Worm (Caenorhabditis elegans) whole organism, L3 larva: Measurements from ENCODE around the gene F43D2.6.

Experiments
- R02D3.7 ChIP-seq: fragments of 150-350 bp; optimal IDR thresholded peaks from 2 replicates; lab custom pipeline; 2014; ENCODE audit warnings: missing biosample characterization, missing genetic modification characterization
- ama-1 ChIP-seq: fragments of 150-350 bp; optimal IDR thresholded peaks from 2 replicates; lab custom pipeline; 2018
- ceh-16 ChIP-seq: sonication (generic microtip); optimal IDR thresholded peaks from 2 replicates; lab custom pipeline; 2017; ENCODE audit warnings: missing biosample characterization, missing genetic modification characterization
- ceh-28 ChIP-seq: fragments of 150-350 bp; optimal IDR thresholded peaks from 2 replicates; lab custom pipeline; 2014; ENCODE audit warnings: missing biosample characterization, missing genetic modification reagents, missing genetic modification characterization
- ceh-82 ChIP-seq: fragments of 150-350 bp; optimal IDR thresholded peaks from 2 replicates; lab custom pipeline; 2014; ENCODE audit warnings: missing biosample characterization, missing genetic modification characterization
- daf-12 ChIP-seq: fragments of 150-350 bp; optimal IDR thresholded peaks from 2 replicates; lab custom pipeline; 2014; ENCODE audit warnings: missing biosample characterization, missing genetic modification reagents, missing genetic modification characterization
- egl-27 ChIP-seq: sonication (generic microtip); optimal IDR thresholded peaks from 4 replicates; lab custom pipeline; 2017; ENCODE audit warnings: missing biosample characterization, missing genetic modification reagents, missing genetic modification characterization
- elt-1 ChIP-seq: fragments of 150-350 bp; optimal IDR thresholded peaks from 2 replicates; lab custom pipeline; 2014; ENCODE audit warnings: missing biosample characterization, missing genetic modification characterization
- elt-2 ChIP-seq: sonication (generic microtip); optimal IDR thresholded peaks from 2 replicates; lab custom pipeline; 2016; ENCODE audit warnings: missing genetic modification reagents, mild to moderate bottlenecking, missing genetic modification characterization, missing compliant biosample characterization
- elt-3 ChIP-seq, 3 experiments: fragments of 150-350 bp in 1 of 3; sonication (generic microtip) in 2 of 3; optimal IDR thresholded peaks; 2 replicates in 2 of 3; 4 replicates in 1 of 3; lab custom pipeline; 2014 to 2017; ENCODE audit warnings: missing biosample characterization in 3 of 3, missing genetic modification characterization in 3 of 3
- eor-1 ChIP-seq, 2 experiments: fragments of 150-350 bp; optimal IDR thresholded peaks; 2 replicates each; lab custom pipeline; 2014 to 2018; ENCODE audit warnings: missing biosample characterization in 2 of 2, missing genetic modification characterization in 2 of 2
- fkh-10 ChIP-seq: sonication (generic microtip); optimal IDR thresholded peaks from 2 replicates; lab custom pipeline; 2017; ENCODE audit warnings: missing biosample characterization, missing genetic modification reagents, missing genetic modification characterization
- fkh-2 ChIP-seq: fragments of 150-350 bp; optimal IDR thresholded peaks from 2 replicates; lab custom pipeline; 2014; ENCODE audit warnings: missing biosample characterization, missing genetic modification reagents, missing genetic modification characterization
- hmg-11 ChIP-seq: sonication (generic microtip); optimal IDR thresholded peaks from 2 replicates; lab custom pipeline; 2016; ENCODE audit warnings: missing genetic modification characterization, missing compliant biosample characterization
- jun-1 ChIP-seq: fragments of 150-350 bp; optimal IDR thresholded peaks from 2 replicates; lab custom pipeline; 2014; ENCODE audit warnings: missing biosample characterization, missing genetic modification reagents, missing genetic modification characterization
- lin-15B ChIP-seq: fragments of 150-350 bp; optimal IDR thresholded peaks from 2 replicates; lab custom pipeline; 2014; ENCODE audit warnings: missing biosample characterization, missing genetic modification characterization
- lin-39 ChIP-seq: fragments of 150-350 bp; optimal IDR thresholded peaks from 2 replicates; lab custom pipeline; 2018; ENCODE audit warnings: missing biosample characterization, missing genetic modification reagents, missing genetic modification characterization
- lsy-12 ChIP-seq: sonication (generic microtip); optimal IDR thresholded peaks from 2 replicates; lab custom pipeline; 2016; ENCODE audit warnings: mild to moderate bottlenecking, missing genetic modification characterization, missing compliant biosample characterization
- nfya-1 ChIP-seq: sonication (generic microtip); optimal IDR thresholded peaks from 2 replicates; lab custom pipeline; 2017; ENCODE audit warnings: missing genetic modification characterization, mild to moderate bottlenecking, missing compliant biosample characterization, antibody characterized with exemption, moderate library complexity; ENCODE audit not compliant: insufficient read depth
- nhr-12 ChIP-seq: fragments of 150-350 bp; optimal IDR thresholded peaks from 2 replicates; lab custom pipeline; 2014; ENCODE audit warnings: missing biosample characterization, missing genetic modification characterization
- nhr-23 ChIP-seq: fragments of 150-350 bp; optimal IDR thresholded peaks from 2 replicates; lab custom pipeline; 2014; ENCODE audit warnings: missing biosample characterization, missing genetic modification reagents, missing genetic modification characterization
- nhr-237 ChIP-seq: fragments of 150-350 bp; optimal IDR thresholded peaks from 2 replicates; lab custom pipeline; 2014; ENCODE audit warnings: missing biosample characterization, missing genetic modification characterization
- nhr-28 ChIP-seq: fragments of 150-350 bp; optimal IDR thresholded peaks from 2 replicates; lab custom pipeline; 2014; ENCODE audit warnings: missing biosample characterization, missing genetic modification characterization
- nhr-67 ChIP-seq: fragments of 150-350 bp; optimal IDR thresholded peaks from 2 replicates; lab custom pipeline; 2014; ENCODE audit warnings: missing biosample characterization, missing genetic modification characterization
- nhr-76 ChIP-seq: fragments of 150-350 bp; sonication (generic microtip); optimal IDR thresholded peaks from 5 replicates; lab custom pipeline; 2014; ENCODE audit warnings: missing biosample characterization, missing genetic modification characterization
- nhr-77 ChIP-seq: fragments of 150-350 bp; optimal IDR thresholded peaks from 2 replicates; lab custom pipeline; 2014; ENCODE audit warnings: missing biosample characterization, missing genetic modification characterization
- pha-4 ChIP-seq: fragments of 150-350 bp; optimal IDR thresholded peaks from 2 replicates; lab custom pipeline; 2014; ENCODE audit warnings: missing biosample characterization, missing genetic modification reagents, missing genetic modification characterization
- pqm-1 ChIP-seq: fragments of 150-350 bp; optimal IDR thresholded peaks from 2 replicates; lab custom pipeline; 2017; ENCODE audit warnings: missing biosample characterization, missing genetic modification characterization, inconsistent platforms
- snpc-4 ChIP-seq: fragments of 150-350 bp; optimal IDR thresholded peaks from 2 replicates; lab custom pipeline; 2014; ENCODE audit warnings: missing biosample characterization, missing genetic modification characterization
- tbx-2 ChIP-seq: sonication (generic microtip); optimal IDR thresholded peaks from 2 replicates; lab custom pipeline; 2016; ENCODE audit warnings: mild to moderate bottlenecking, missing genetic modification characterization, missing compliant biosample characterization
- unc-39 ChIP-seq: sonication (generic microtip); optimal IDR thresholded peaks from 4 replicates; lab custom pipeline; 2017; ENCODE audit warnings: missing biosample characterization, missing genetic modification characterization
- unc-62 ChIP-seq: fragments of 150-350 bp; sonication (generic microtip); optimal IDR thresholded peaks from 4 replicates; lab custom pipeline; 2014; ENCODE audit warnings: missing biosample characterization, missing genetic modification reagents, missing genetic modification characterization
- zag-1 ChIP-seq: fragments of 150-350 bp; optimal IDR thresholded peaks from 2 replicates; lab custom pipeline; 2014; ENCODE audit warnings: missing biosample characterization, missing genetic modification characterization
- ztf-11 ChIP-seq: fragments of 150-350 bp; optimal IDR thresholded peaks from 2 replicates; lab custom pipeline; 2014; ENCODE audit warnings: missing biosample characterization, missing genetic modification characterization
- ztf-4 ChIP-seq: fragments of 150-350 bp; optimal IDR thresholded peaks from 2 replicates; lab custom pipeline; 2014; ENCODE audit warnings: missing biosample characterization, missing genetic modification characterization

F43D2.6 gene

ce11 chrV:14620311-14620710 lies 14.7 kb downstream of the F43D2.6 start:
- TF ChIP-seq nhr-76 (tag; lab: Kevin White, UChicago) (no peak), ztf-11 (no peak), jun-1 (no peak), pqm-1 (no peak), egl-27 (tag; lab: Kevin White, UChicago) (no peak), fkh-10 (GFP tag; lab: Kevin White, UChicago) (peak; percentile 26), tbx-2 (no peak)
- TF ChIP-seq, all 47 proteins: peak for 1

- TF ChIP-seq ama-1 (lab: Kevin White, UChicago), result no peak
- TF ChIP-seq R02D3.7 (tag; lab: Kevin White, UChicago), result no peak
- TF ChIP-seq fkh-10 (GFP tag; lab: Kevin White, UChicago), result no peak
- no peak for TF ChIP-seq nhr-67
- TF ChIP-seq elt-3 (tag; optimal IDR thresholded peaks at IDR 0.05; lab: Kevin White, UChicago), result no peak
- no peak for TF ChIP-seq hmg-11 (tag; lab: Kevin White, UChicago)
- no peak for TF ChIP-seq nhr-23 (tag; lab: Kevin White, UChicago)
- no peak for TF ChIP-seq tbx-2
- TF ChIP-seq nhr-28 (tag; lab: Kevin White, UChicago), result no peak
- no peak for TF ChIP-seq fkh-2 (tag; lab: Kevin White, UChicago)
- no peak for TF ChIP-seq lsy-12 (tag; lab: Kevin White, UChicago)
- TF ChIP-seq ceh-28 (tag; lab: Kevin White, UChicago), result no peak
- no peak for TF ChIP-seq egl-27 (tag; lab: Kevin White, UChicago)
Observed at ce11 chrV:14617711-14618110, 17.3 kb downstream of the F43D2.6 start.

ce11 chrV:14615671-14616070 lies 19.3 kb downstream of the F43D2.6 start:
- TF ChIP-seq snpc-4, result no peak
- TF ChIP-seq nhr-67, result no peak
- TF ChIP-seq fkh-10 (GFP tag; lab: Kevin White, UChicago), result no peak
- TF ChIP-seq nhr-12, result no peak
- TF ChIP-seq daf-12, result no peak
- TF ChIP-seq nhr-77, result no peak
- TF ChIP-seq unc-39 (tag; lab: Kevin White, UChicago), result no peak
- TF ChIP-seq eor-1 (tag; optimal IDR thresholded peaks at IDR 0.05; lab: Kevin White, UChicago), result no peak
- no peak for TF ChIP-seq ceh-82 (tag; lab: Kevin White, UChicago)
- no peak for TF ChIP-seq ama-1 (lab: Kevin White, UChicago)
- TF ChIP-seq elt-2 (tag; lab: Kevin White, UChicago), result no peak
- TF ChIP-seq nfya-1, result no peak
- no peak for TF ChIP-seq ztf-4 (tag; lab: Kevin White, UChicago)
- TF ChIP-seq nhr-76 (tag; lab: Kevin White, UChicago), result no peak
- TF ChIP-seq zag-1 (tag; lab: Kevin White, UChicago), result no peak
- no peak for TF ChIP-seq unc-62 (GFP tag; lab: Kevin White, UChicago)
- no peak for TF ChIP-seq tbx-2

- TF ChIP-seq nhr-237 (tag; lab: Kevin White, UChicago) (no peak), nhr-76 (tag; lab: Kevin White, UChicago) (no peak), nfya-1 (peak; percentile 86)
Observed at ce11 chrV:14614454-14614853, 20.5 kb downstream of the F43D2.6 start.

ce11 chrV:14612168-14612567 lies 22.8 kb downstream of the F43D2.6 start, which contains the start of the genes R11H6.5 and ccnk-1:
Gene R11H6.5, minus strand, starts transcription at chrV:14612222.
Gene ccnk-1, plus strand, starts transcription at chrV:14612548.
- peak; percentile 51 for TF ChIP-seq hmg-11 (tag; lab: Kevin White, UChicago)
- TF ChIP-seq pha-4 (tag; lab: Kevin White, UChicago), result peak; percentile 80
- peak; percentile 55 for TF ChIP-seq lin-15B (tag; lab: Kevin White, UChicago)
- no peak for TF ChIP-seq ceh-16 (tag; lab: Kevin White, UChicago)
- TF ChIP-seq nfya-1, result peak; percentile 92
- TF ChIP-seq lin-39 (tag; lab: Kevin White, UChicago), result peak; percentile 39
- TF ChIP-seq elt-1 (tag; lab: Kevin White, UChicago), result no peak
